Worm (Caenorhabditis elegans): ENCODE results near the gene T28A11.20.

DNA sequence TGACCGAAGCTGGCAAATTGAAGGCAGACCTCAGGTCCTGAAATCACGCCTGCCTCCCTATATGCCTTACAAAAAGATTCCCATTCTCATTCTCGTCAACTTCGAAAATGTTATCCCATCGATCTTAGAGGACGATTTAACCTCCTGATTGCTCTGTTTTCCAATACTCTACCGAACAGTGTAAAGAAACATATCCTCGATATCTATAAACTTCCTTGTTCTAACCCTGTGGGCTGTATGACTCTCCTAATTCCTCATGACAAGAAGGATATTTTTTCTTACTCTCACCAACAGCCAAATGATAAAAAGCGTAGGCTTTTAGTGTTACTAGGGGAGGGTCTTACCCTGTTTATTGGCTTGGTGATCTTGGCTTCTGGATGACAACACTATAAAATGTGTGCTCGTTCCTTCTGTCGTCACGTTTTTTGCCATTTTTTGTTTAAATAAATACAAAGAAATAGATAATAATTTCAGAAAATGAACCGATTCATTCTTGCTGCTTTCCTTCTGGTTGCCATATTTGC, 583 bp upstream of the T28A11.20 start, which contains the start of gene T28A11.4:
- TF ChIP-seq med-1 (GFP tag; optimal IDR thresholded peaks at IDR 0.05; ENCODE audit: insufficient read depth) (no peak), cog-1 (tag; optimal IDR thresholded peaks at IDR 0.05) (no peak), klf-2 (GFP tag; conservative IDR thresholded peaks at IDR 0.05) (no peak), T22C8.4 (GFP tag; IDR thresholded peaks at IDR 0.05) (no peak), tab-1 (GFP tag; IDR thresholded peaks at IDR 0.05) (no peak)
